Fruit fly (Drosophila melanogaster): ENCODE measurements around the gene 140up.
A peak's percentile ranks its signal among the peaks of the same experiment; 100 is the strongest.

140up gene

DNA sequence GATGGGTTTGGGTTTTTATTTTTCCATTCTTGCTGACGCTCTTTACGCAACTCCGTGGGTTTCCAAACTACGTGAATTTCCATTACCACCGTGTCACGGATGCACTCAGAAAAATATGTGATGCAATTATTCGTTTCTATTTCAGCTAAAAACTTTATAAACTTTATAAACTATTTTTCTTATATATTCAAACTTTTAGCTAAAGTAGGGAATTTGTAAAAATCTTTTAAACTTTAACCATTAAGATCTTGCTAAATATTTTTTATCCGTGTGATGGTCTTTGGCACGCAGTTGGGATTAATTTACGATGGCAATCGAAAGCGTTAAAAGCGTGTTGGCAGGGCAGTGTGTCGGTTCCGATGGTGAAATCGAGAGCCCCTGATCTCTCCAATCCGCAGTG lies 29.9 kb downstream of the 140up start (continued):
- peak; percentile 45; the same call in 1 of the 2 replicates for TF ChIP-seq seq (GFP tag; IDR thresholded peaks at IDR 0.05)
- TF ChIP-seq ara (GFP tag; IDR thresholded peaks at IDR 0.05), result peak; percentile 53; the same call in 1 of the 2 replicates
- peak; percentile 32 for TF ChIP-seq Meics (GFP tag; optimal IDR thresholded peaks at IDR 0.05)
- TF ChIP-seq CG6854 (GFP tag; optimal IDR thresholded peaks at IDR 0.05), result peak; percentile 37
- TF ChIP-seq CoRest (tag; optimal IDR thresholded peaks at IDR 0.05), result peak; percentile 57
- peak; percentile 52; the same call in 1 of the 2 replicates for TF ChIP-seq CG32532 (GFP tag; IDR thresholded peaks at IDR 0.05)
- TF ChIP-seq CG30431 (GFP tag; optimal IDR thresholded peaks at IDR 0.05), result no peak
- TF ChIP-seq bcd (GFP tag; optimal IDR thresholded peaks at IDR 0.05), result no peak
- TF ChIP-seq Asciz (GFP tag; optimal IDR thresholded peaks at IDR 0.05), result peak; percentile 46
- TF ChIP-seq sens (GFP tag), result peak; percentile 85
- TF ChIP-seq odd (GFP tag; optimal IDR thresholded peaks at IDR 0.05), result peak; percentile 44
- 0 out of 3 replicates have a peak, but pooled peaks have one; percentile 22 for TF ChIP-seq CG11093 (GFP tag; IDR thresholded peaks at IDR 0.05)
- peak; percentile 28 for TF ChIP-seq CG12219 (GFP tag; optimal IDR thresholded peaks at IDR 0.05)
- no peak for TF ChIP-seq CG7745 (tag; optimal IDR thresholded peaks at IDR 0.05)
- 0 out of 2 replicates have a peak, but pooled peaks have one; percentile 28 for TF ChIP-seq vvl (GFP tag; IDR thresholded peaks at IDR 0.05)
- TF ChIP-seq CG8924 (tag; optimal IDR thresholded peaks at IDR 0.05), result peak; percentile 49
- no peak for TF ChIP-seq repo (GFP tag; optimal IDR thresholded peaks at IDR 0.05)
- peak; percentile 67 for TF ChIP-seq CG18599 (GFP tag; optimal IDR thresholded peaks at IDR 0.05)
- TF ChIP-seq CG1233 (GFP tag; optimal IDR thresholded peaks at IDR 0.05), result peak; percentile 32
- no peak for TF ChIP-seq CG13123 (GFP tag; optimal IDR thresholded peaks at IDR 0.05)
- peak; percentile 55; the same call in 1 of the 2 replicates for TF ChIP-seq Awh (GFP tag; IDR thresholded peaks at IDR 0.05)
- peak; percentile 67 for TF ChIP-seq tgo (GFP tag; IDR thresholded peaks at IDR 0.05)
- no peak for TF ChIP-seq CG4282 (GFP tag; optimal IDR thresholded peaks at IDR 0.05)
- peak in 1 of 2 experiments; percentile 12 for TF ChIP-seq eve (GFP tag; optimal IDR thresholded peaks at IDR 0.05)
- TF ChIP-seq CG30403 (GFP tag; optimal IDR thresholded peaks at IDR 0.05), result peak; percentile 53
- TF ChIP-seq onecut (GFP tag; IDR thresholded peaks at IDR 0.05), result no peak
- TF ChIP-seq run (tag; optimal IDR thresholded peaks at IDR 0.05), result no peak
- TF ChIP-seq so (GFP tag; IDR thresholded peaks at IDR 0.05), result peak; percentile 68; the same call in 1 of the 3 replicates
- TF ChIP-seq CG2678 (tag; optimal IDR thresholded peaks at IDR 0.05), result peak; percentile 77
- peak; percentile 42 for TF ChIP-seq CG18619 (GFP tag; optimal IDR thresholded peaks at IDR 0.05)
- no peak for TF ChIP-seq fru (optimal IDR thresholded peaks at IDR 0.05)
- peak; percentile 68 for TF ChIP-seq slbo (GFP tag; IDR thresholded peaks at IDR 0.05)
- TF ChIP-seq PHDP (tag; optimal IDR thresholded peaks at IDR 0.05), result peak; percentile 56
- no peak for TF ChIP-seq CG3838 (GFP tag; optimal IDR thresholded peaks at IDR 0.05)
- no peak for TF ChIP-seq amos (GFP tag; IDR thresholded peaks at IDR 0.05; ENCODE audit: partially characterized antibody)
- TF ChIP-seq BtbVII (GFP tag; optimal IDR thresholded peaks at IDR 0.05), result peak; percentile 45
- no peak for TF ChIP-seq exex (tag; optimal IDR thresholded peaks at IDR 0.05)
- TF ChIP-seq ssp (GFP tag; IDR thresholded peaks at IDR 0.05), result peak; percentile 46; the same call in 1 of the 2 replicates
- TF ChIP-seq CG13424 (tag; optimal IDR thresholded peaks at IDR 0.05), result peak; percentile 65
- TF ChIP-seq CG31388 (GFP tag; optimal IDR thresholded peaks at IDR 0.05), result no peak
- TF ChIP-seq Med (GFP tag), result peak; percentile 74
- TF ChIP-seq ase (GFP tag; IDR thresholded peaks at IDR 0.05), result no peak
- TF ChIP-seq CG4360 (GFP tag; IDR thresholded peaks at IDR 0.05), result 0 out of 2 replicates have a peak, but pooled peaks have one; percentile 11
- peak; percentile 60 for TF ChIP-seq CG7556 (GFP tag; optimal IDR thresholded peaks at IDR 0.05)
- no peak for TF ChIP-seq D19B (GFP tag; optimal IDR thresholded peaks at IDR 0.05)
- peak; percentile 72 for TF ChIP-seq Ada2b (GFP tag; IDR thresholded peaks at IDR 0.05)
- TF ChIP-seq Xbp1 (GFP tag; optimal IDR thresholded peaks at IDR 0.05), result peak; percentile 30
- TF ChIP-seq sima (GFP tag; optimal IDR thresholded peaks at IDR 0.05), result no peak
- peak; percentile 63 for TF ChIP-seq row (GFP tag; IDR thresholded peaks at IDR 0.05)
- no peak for TF ChIP-seq CG11398 (GFP tag; optimal IDR thresholded peaks at IDR 0.05)
- TF ChIP-seq Fer1 (GFP tag; optimal IDR thresholded peaks at IDR 0.05), result peak; percentile 61
- TF ChIP-seq CG16813 (GFP tag; IDR thresholded peaks at IDR 0.05; ENCODE audit: partially characterized antibody), result no peak

Measured in whole organism, embryonic.